Worm (Caenorhabditis elegans): Measurements from ENCODE around the gene Y22D7AL.15.

The Y22D7AL.15 gene

ce11 chrIII:1695006-1695405 lies 35.3 kb upstream of the Y22D7AL.15 start, which contains the start of gene srd-64:
TSS of gene srd-64 (minus strand) at chrIII:1695106.
- no peak for TF ChIP-seq ceh-16 (tag; optimal IDR thresholded peaks at IDR 0.05)
- no peak for TF ChIP-seq jun-1 (tag; optimal IDR thresholded peaks at IDR 0.05)

- no peak for TF ChIP-seq skn-1 (tag; optimal IDR thresholded peaks at IDR 0.05)
- no peak for TF ChIP-seq egl-27 (tag; optimal IDR thresholded peaks at IDR 0.05)
- TF ChIP-seq nhr-237 (tag; optimal IDR thresholded peaks at IDR 0.05): no peak
- TF ChIP-seq elt-1 (tag; optimal IDR thresholded peaks at IDR 0.05): no peak
- no peak for TF ChIP-seq jun-1 (tag; optimal IDR thresholded peaks at IDR 0.05)
- TF ChIP-seq mdl-1 (tag; optimal IDR thresholded peaks at IDR 0.05): no peak
- TF ChIP-seq pha-4 (tag; optimal IDR thresholded peaks at IDR 0.05): no peak
- no peak for TF ChIP-seq sea-2 (GFP tag; optimal IDR thresholded peaks at IDR 0.05)
Observed at ce11 chrIII:1689927-1690326, 30.3 kb upstream of the Y22D7AL.15 start, which contains the start of gene Y22D7AR.14. TSS of gene Y22D7AR.14 (minus strand) at chrIII:1690027.

ce11 chrIII:1687999-1688398 lies 28.3 kb upstream of the Y22D7AL.15 start, which contains the start of gene Y22D7AR.7:
TSS of gene Y22D7AR.7 (minus strand) at chrIII:1688099.
- TF ChIP-seq fkh-10 (GFP tag; optimal IDR thresholded peaks at IDR 0.05): no peak
- TF ChIP-seq nhr-67 (tag; optimal IDR thresholded peaks at IDR 0.05): no peak
- no peak for TF ChIP-seq hmg-11 (tag; optimal IDR thresholded peaks at IDR 0.05)
- no peak for TF ChIP-seq nhr-28 (tag; optimal IDR thresholded peaks at IDR 0.05)
- no peak for TF ChIP-seq nhr-25 (tag; optimal IDR thresholded peaks at IDR 0.05)
- TF ChIP-seq aly-2 (tag; optimal IDR thresholded peaks at IDR 0.05): no peak
- TF ChIP-seq tbx-2 (tag; optimal IDR thresholded peaks at IDR 0.05): no peak
- no peak for TF ChIP-seq snpc-4 (tag; optimal IDR thresholded peaks at IDR 0.05)
- no peak for TF ChIP-seq ztf-11 (tag; optimal IDR thresholded peaks at IDR 0.05)
- TF ChIP-seq pha-4 (tag; optimal IDR thresholded peaks at IDR 0.05): no peak
- TF ChIP-seq nhr-12 (tag; optimal IDR thresholded peaks at IDR 0.05): no peak
- no peak for TF ChIP-seq skn-1 (tag; optimal IDR thresholded peaks at IDR 0.05)
- no peak for TF ChIP-seq fos-1 (tag; optimal IDR thresholded peaks at IDR 0.05)
- TF ChIP-seq sea-2 (GFP tag; optimal IDR thresholded peaks at IDR 0.05): no peak
- no peak for TF ChIP-seq nhr-237 (tag; optimal IDR thresholded peaks at IDR 0.05)
- TF ChIP-seq fkh-2 (tag; optimal IDR thresholded peaks at IDR 0.05): no peak

ce11 chrIII:1682262-1682661 lies 22.6 kb upstream of the Y22D7AL.15 start:
- TF ChIP-seq elt-2 (tag; optimal IDR thresholded peaks at IDR 0.05) (peak; percentile 52), lin-39 (tag; optimal IDR thresholded peaks at IDR 0.05) (peak; percentile 6), mdl-1 (tag; optimal IDR thresholded peaks at IDR 0.05) (peak; percentile 14), lin-15B (tag; optimal IDR thresholded peaks at IDR 0.05) (no peak), nhr-43 (tag; optimal IDR thresholded peaks at IDR 0.05; ENCODE audit: poor library complexity, severe bottlenecking) (peak; percentile 31), pqm-1 (tag; optimal IDR thresholded peaks at IDR 0.05) (no peak), ceh-28 (tag; optimal IDR thresholded peaks at IDR 0.05) (no peak)

ce11 chrIII:1680996-1681395 lies 21.3 kb upstream of the Y22D7AL.15 start:
- TF ChIP-seq skn-1 (tag; optimal IDR thresholded peaks at IDR 0.05): peak; percentile 55
- no peak for TF ChIP-seq nhr-12 (tag; optimal IDR thresholded peaks at IDR 0.05)
- no peak for TF ChIP-seq snpc-4 (tag; optimal IDR thresholded peaks at IDR 0.05)
- TF ChIP-seq ama-1 (optimal IDR thresholded peaks at IDR 0.05): no peak
- TF ChIP-seq ceh-28 (tag; optimal IDR thresholded peaks at IDR 0.05): peak; percentile 80
- no peak for TF ChIP-seq nhr-28 (tag; optimal IDR thresholded peaks at IDR 0.05)
- TF ChIP-seq jun-1 (tag; optimal IDR thresholded peaks at IDR 0.05): peak; percentile 84
- peak; percentile 74 for TF ChIP-seq nhr-43 (tag; optimal IDR thresholded peaks at IDR 0.05; ENCODE audit: poor library complexity, severe bottlenecking)
- peak; percentile 96 for TF ChIP-seq egl-5 (tag; optimal IDR thresholded peaks at IDR 0.05)
- no peak for TF ChIP-seq ZK546.5 (tag; optimal IDR thresholded peaks at IDR 0.05)
- peak; percentile 24 for TF ChIP-seq hmg-11 (tag; optimal IDR thresholded peaks at IDR 0.05)
- no peak for TF ChIP-seq fkh-2 (tag; optimal IDR thresholded peaks at IDR 0.05)
- TF ChIP-seq ztf-4 (tag; optimal IDR thresholded peaks at IDR 0.05): no peak
- TF ChIP-seq ceh-9 (tag; optimal IDR thresholded peaks at IDR 0.05): no peak
- no peak for TF ChIP-seq nhr-237 (tag; optimal IDR thresholded peaks at IDR 0.05)
- peak; percentile 89 for TF ChIP-seq nhr-23 (tag; optimal IDR thresholded peaks at IDR 0.05)
- TF ChIP-seq elt-2 (tag; optimal IDR thresholded peaks at IDR 0.05): peak; percentile 93
- TF ChIP-seq lin-39 (tag; optimal IDR thresholded peaks at IDR 0.05): peak; percentile 45
- TF ChIP-seq lsy-12 (tag; optimal IDR thresholded peaks at IDR 0.05): peak; percentile 9
- peak; percentile 73 for TF ChIP-seq nfya-1 (tag; optimal IDR thresholded peaks at IDR 0.05; ENCODE audit: insufficient read depth)
- peak in 1 of 3 experiments; percentile 51 for TF ChIP-seq elt-3 (tag; optimal IDR thresholded peaks at IDR 0.05)
- peak; percentile 51 for TF ChIP-seq R02D3.7 (tag; optimal IDR thresholded peaks at IDR 0.05)
- peak; percentile 41 for TF ChIP-seq lin-15B (tag; optimal IDR thresholded peaks at IDR 0.05)
- no peak for TF ChIP-seq fos-1 (tag; optimal IDR thresholded peaks at IDR 0.05)
- no peak for TF ChIP-seq zag-1 (tag; optimal IDR thresholded peaks at IDR 0.05)
- TF ChIP-seq mdl-1 (tag; optimal IDR thresholded peaks at IDR 0.05): no peak
- no peak for TF ChIP-seq eor-1 (tag; optimal IDR thresholded peaks at IDR 0.05)
- TF ChIP-seq pha-4 (tag; optimal IDR thresholded peaks at IDR 0.05): peak; percentile 76
- TF ChIP-seq nhr-25 (tag; optimal IDR thresholded peaks at IDR 0.05): peak; percentile 82
- peak; percentile 93 for TF ChIP-seq pqm-1 (tag; optimal IDR thresholded peaks at IDR 0.05)
